Worm (Caenorhabditis elegans) whole organism, mixed stage, embryonic: ENCODE data around the gene C39D10.1.

Source experiments
- M03D4.4 ChIP-seq: sonication (generic microtip); optimal IDR thresholded peaks from 2 replicates; lab custom pipeline; 2017; ENCODE audit warnings: mild to moderate bottlenecking, missing genetic modification characterization, missing compliant biosample characterization
- bed-3 ChIP-seq: fragments of 200-800 bp; sonication (Bioruptor generic); optimal IDR thresholded peaks from 3 replicates; lab custom pipeline; 2018; ENCODE audit warnings: mild to moderate bottlenecking, missing genetic modification characterization, moderate library complexity, missing compliant biosample characterization
- ceh-39 ChIP-seq: fragments of 150-350 bp; optimal IDR thresholded peaks from 2 replicates; lab custom pipeline; 2014; ENCODE audit warnings: missing biosample characterization, missing genetic modification characterization
- ceh-43 ChIP-seq: fragments of 200-800 bp; sonication (Bioruptor generic); optimal IDR thresholded peaks from 2 replicates; lab custom pipeline; 2018; ENCODE audit warnings: mild to moderate bottlenecking, missing genetic modification characterization, moderate library complexity, missing compliant biosample characterization
- ceh-83 ChIP-seq: fragments of 200-800 bp; sonication (Bioruptor generic); optimal IDR thresholded peaks from 2 replicates; lab custom pipeline; 2018; ENCODE audit warnings: mild to moderate bottlenecking, missing genetic modification characterization, missing compliant biosample characterization
- ces-1 ChIP-seq: fragments of 150-350 bp; optimal IDR thresholded peaks from 2 replicates; lab custom pipeline; 2014; ENCODE audit warnings: missing biosample characterization, missing genetic modification reagents, missing genetic modification characterization
- cnd-1 ChIP-seq: fragments of 200-800 bp; sonication (Bioruptor generic); optimal IDR thresholded peaks from 2 replicates; lab custom pipeline; 2018; ENCODE audit warnings: mild to moderate bottlenecking, missing genetic modification characterization, missing compliant biosample characterization
- drap-1 ChIP-seq: fragments of 200-800 bp; sonication (Bioruptor generic); optimal IDR thresholded peaks from 3 replicates; lab custom pipeline; 2018; ENCODE audit warnings: mild to moderate bottlenecking, missing genetic modification characterization, missing compliant biosample characterization
- elt-1 ChIP-seq: sonication (generic microtip); optimal IDR thresholded peaks from 2 replicates; lab custom pipeline; 2017; ENCODE audit warnings: missing genetic modification characterization, mild to moderate bottlenecking, missing compliant biosample characterization, antibody characterized with exemption, moderate library complexity, borderline replicate concordance; ENCODE audit not compliant: insufficient read depth
- elt-3 ChIP-seq: fragments of 150-350 bp; optimal IDR thresholded peaks from 2 replicates; lab custom pipeline; 2014; ENCODE audit warnings: missing biosample characterization, missing genetic modification characterization
- ham-2 ChIP-seq: fragments of 200-800 bp; sonication (Bioruptor generic); optimal IDR thresholded peaks from 2 replicates; lab custom pipeline; 2018; ENCODE audit warnings: mild to moderate bottlenecking, missing genetic modification characterization, missing compliant biosample characterization
- hlh-1 ChIP-seq: fragments of 150-350 bp; optimal IDR thresholded peaks from 2 replicates; lab custom pipeline; 2014; ENCODE audit warnings: missing biosample characterization, missing genetic modification reagents, missing genetic modification characterization
- lin-32 ChIP-seq: fragments of 200-800 bp; sonication (Bioruptor generic); optimal IDR thresholded peaks from 2 replicates; lab custom pipeline; 2018; ENCODE audit warnings: mild to moderate bottlenecking, missing genetic modification characterization, missing compliant biosample characterization
- mab-5 ChIP-seq: fragments of 150-350 bp; optimal IDR thresholded peaks from 2 replicates; lab custom pipeline; 2014; ENCODE audit warnings: missing biosample characterization, missing genetic modification characterization
- mep-1 ChIP-seq: fragments of 150-350 bp; optimal IDR thresholded peaks from 2 replicates; lab custom pipeline; 2017; ENCODE audit warnings: missing biosample characterization, missing genetic modification reagents, missing genetic modification characterization, inconsistent platforms
- mls-2 ChIP-seq: sonication (generic microtip); optimal IDR thresholded peaks from 2 replicates; lab custom pipeline; 2016; ENCODE audit warnings: mild to moderate bottlenecking, missing genetic modification characterization, moderate library complexity, missing compliant biosample characterization
- nhr-12 ChIP-seq: fragments of 150-350 bp; optimal IDR thresholded peaks from 2 replicates; lab custom pipeline; 2014; ENCODE audit warnings: missing biosample characterization, missing genetic modification characterization
- nhr-2 ChIP-seq: fragments of 150-350 bp; optimal IDR thresholded peaks from 2 replicates; lab custom pipeline; 2014; ENCODE audit warnings: missing biosample characterization, missing genetic modification characterization
- nhr-237 ChIP-seq: fragments of 150-350 bp; optimal IDR thresholded peaks from 2 replicates; lab custom pipeline; 2014; ENCODE audit warnings: missing biosample characterization, missing genetic modification characterization
- nhr-28 ChIP-seq: fragments of 150-350 bp; optimal IDR thresholded peaks from 2 replicates; lab custom pipeline; 2014; ENCODE audit warnings: missing biosample characterization, missing genetic modification characterization
- nhr-76 ChIP-seq: sonication (generic microtip); optimal IDR thresholded peaks from 2 replicates; lab custom pipeline; 2017; ENCODE audit warnings: missing biosample characterization, missing genetic modification characterization
- pha-4 ChIP-seq: fragments of 150-350 bp; optimal IDR thresholded peaks from 2 replicates; lab custom pipeline; 2018; ENCODE audit warnings: missing biosample characterization, missing genetic modification reagents, missing genetic modification characterization
- sem-2 ChIP-seq: fragments of 200-800 bp; sonication (Bioruptor generic); optimal IDR thresholded peaks from 2 replicates; lab custom pipeline; 2018; ENCODE audit warnings: mild to moderate bottlenecking, missing genetic modification characterization, missing compliant biosample characterization
- snpc-4 ChIP-seq: fragments of 150-350 bp; optimal IDR thresholded peaks from 2 replicates; lab custom pipeline; 2014; ENCODE audit warnings: missing biosample characterization, missing genetic modification characterization
- unc-120 ChIP-seq: sonication (generic microtip); optimal IDR thresholded peaks from 2 replicates; lab custom pipeline; 2017; ENCODE audit warnings: missing genetic modification characterization, missing compliant biosample characterization; ENCODE audit not compliant: poor library complexity, severe bottlenecking
- unc-39 ChIP-seq: fragments of 150-350 bp; optimal IDR thresholded peaks from 2 replicates; lab custom pipeline; 2014; ENCODE audit warnings: missing biosample characterization, missing genetic modification characterization
- unc-62 ChIP-seq: fragments of 150-350 bp; optimal IDR thresholded peaks from 2 replicates; lab custom pipeline; 2014; ENCODE audit warnings: missing biosample characterization, missing genetic modification reagents, missing genetic modification characterization
- zip-8 ChIP-seq: fragments of 150-350 bp; optimal IDR thresholded peaks from 2 replicates; lab custom pipeline; 2014; ENCODE audit warnings: missing biosample characterization, missing genetic modification characterization
- ztf-11 ChIP-seq: fragments of 150-350 bp; optimal IDR thresholded peaks from 2 replicates; lab custom pipeline; 2014; ENCODE audit warnings: missing biosample characterization, missing genetic modification characterization

Gene C39D10.1

DNA sequence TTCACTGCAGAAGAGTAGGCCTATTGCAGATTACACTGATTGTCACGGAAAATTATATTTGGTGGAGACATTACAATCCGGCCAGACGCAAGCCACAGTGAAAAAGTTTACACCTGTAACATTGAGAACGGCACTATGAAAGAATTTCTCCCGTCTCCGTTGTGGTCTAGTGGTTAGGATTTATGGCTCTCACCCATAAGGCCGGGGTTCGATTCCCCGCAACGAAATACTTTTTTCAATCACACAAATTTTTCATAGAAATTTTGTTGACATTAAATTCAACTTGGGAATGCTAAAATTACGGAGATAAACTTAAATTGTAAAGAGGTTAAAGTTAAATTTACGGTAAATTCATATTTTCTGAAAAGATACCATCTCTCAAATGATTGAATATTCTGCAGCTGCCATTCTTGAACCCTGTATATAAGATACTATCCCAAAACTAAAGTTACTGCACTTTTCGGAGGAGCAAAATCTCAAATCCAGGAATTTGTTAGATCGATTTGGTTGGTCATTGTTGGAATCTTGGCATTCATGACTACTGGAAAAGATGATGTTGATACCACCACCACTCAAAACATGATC is at the start of gene C39D10.1:
TSS of gene C39D10.1 (plus strand) at position 535 of the 585 bp plus-strand sequence.
- TF ChIP-seq nhr-12 (tag; lab: Kevin White, UChicago): no peak
- no peak for TF ChIP-seq sem-2
- no peak for TF ChIP-seq ztf-11 (tag; lab: Kevin White, UChicago)
- no peak for TF ChIP-seq unc-62 (GFP tag; lab: Kevin White, UChicago)
- no peak for TF ChIP-seq unc-39
- TF ChIP-seq ceh-43: no peak
- no peak for TF ChIP-seq mab-5
- TF ChIP-seq ceh-39: no peak
- TF ChIP-seq bed-3 (GFP tag; lab: Kevin White, UChicago): no peak
- TF ChIP-seq zip-8 (tag; lab: Kevin White, UChicago): no peak
- TF ChIP-seq drap-1 (GFP tag; lab: Kevin White, UChicago): no peak
- TF ChIP-seq ham-2 (GFP tag; lab: Kevin White, UChicago): no peak
- no peak for TF ChIP-seq cnd-1 (tag; lab: Kevin White, UChicago)
- no peak for TF ChIP-seq mls-2
- no peak for TF ChIP-seq lin-32 (GFP tag; lab: Kevin White, UChicago)
- no peak for TF ChIP-seq M03D4.4 (tag; lab: Kevin White, UChicago)
- no peak for TF ChIP-seq hlh-1 (tag; lab: Kevin White, UChicago)
- TF ChIP-seq, all 35 proteins: peak for 0

ce11 chrX:7866493-7866892 is 40.3 kb upstream of the C39D10.1 start:
- peak; percentile 82 for TF ChIP-seq hlh-1 (tag; lab: Kevin White, UChicago)
- TF ChIP-seq unc-120: peak; percentile 7
- TF ChIP-seq unc-39: no peak

ce11 chrX:7867307-7867706 is 39.5 kb upstream of the C39D10.1 start:
- TF ChIP-seq nhr-76 (tag; lab: Kevin White, UChicago): no peak
- TF ChIP-seq cnd-1 (tag; lab: Kevin White, UChicago): no peak
- no peak for TF ChIP-seq drap-1 (GFP tag; lab: Kevin White, UChicago)
- no peak for TF ChIP-seq nhr-2 (tag; lab: Kevin White, UChicago)
- TF ChIP-seq elt-3 (tag; lab: Kevin White, UChicago): no peak
- no peak for TF ChIP-seq nhr-237
- no peak for TF ChIP-seq ham-2 (GFP tag; lab: Kevin White, UChicago)
- TF ChIP-seq ceh-83 (GFP tag; lab: Kevin White, UChicago): no peak
- no peak for TF ChIP-seq ces-1 (GFP tag; lab: Kevin White, UChicago)
- TF ChIP-seq sem-2: no peak
- no peak for TF ChIP-seq ceh-43
- TF ChIP-seq ztf-11 (tag; lab: Kevin White, UChicago): no peak
- TF ChIP-seq mls-2: no peak
- no peak for TF ChIP-seq unc-39

DNA sequence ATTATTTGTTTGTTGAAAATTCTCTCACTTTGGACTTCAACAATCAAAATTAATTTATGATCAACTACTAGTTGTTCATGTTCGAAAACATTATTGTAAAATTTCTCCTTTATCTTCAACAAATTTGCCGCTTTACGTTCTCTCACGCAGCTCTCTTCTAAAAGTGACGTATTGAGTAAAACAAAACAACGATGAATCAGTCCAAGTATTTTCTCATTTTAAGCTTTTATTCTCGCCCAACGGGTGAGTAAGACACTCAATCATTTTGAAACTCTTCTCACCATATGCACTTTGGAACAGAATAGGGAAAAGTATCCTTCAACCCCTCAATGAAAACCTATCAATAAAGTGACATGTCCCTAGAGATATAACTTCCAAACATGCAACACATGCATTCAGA is 33.4 kb upstream of the C39D10.1 start:
- TF ChIP-seq nhr-76 (tag; lab: Kevin White, UChicago) (no peak), lin-32 (GFP tag; lab: Kevin White, UChicago) (no peak), cnd-1 (tag; lab: Kevin White, UChicago) (no peak)

DNA sequence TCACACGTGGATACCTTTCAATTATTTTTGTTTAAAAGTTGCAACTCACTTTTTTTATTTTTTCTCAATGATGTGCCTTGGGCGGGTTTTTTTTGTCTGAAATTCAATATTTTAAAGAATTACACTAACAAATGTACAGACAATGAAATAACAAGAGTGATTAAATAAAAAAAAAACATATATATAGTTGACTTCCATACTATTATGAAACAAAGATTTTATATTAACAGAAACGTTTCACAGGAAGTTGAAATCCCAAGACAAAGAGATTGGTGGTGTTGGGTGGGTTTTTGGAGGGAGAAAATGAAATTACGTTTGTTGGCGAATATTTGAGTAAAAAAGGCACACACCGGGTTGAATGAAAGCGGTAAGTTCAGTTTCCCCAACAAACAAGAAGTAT is 30.9 kb upstream of the C39D10.1 start, which contains the start of gene cca-1:
TSS of gene cca-1 (minus strand) at position 101 of the 400 bp plus-strand sequence.
- no peak for TF ChIP-seq unc-39
- TF ChIP-seq mls-2: no peak
- TF ChIP-seq mep-1 (tag; lab: Kevin White, UChicago): no peak
- TF ChIP-seq unc-62 (GFP tag; lab: Kevin White, UChicago): no peak
- no peak for TF ChIP-seq elt-3 (tag; lab: Kevin White, UChicago)
- TF ChIP-seq sem-2: no peak
- no peak for TF ChIP-seq ceh-39
- TF ChIP-seq nhr-2 (tag; lab: Kevin White, UChicago): no peak
- TF ChIP-seq nhr-28 (tag; lab: Kevin White, UChicago): no peak

- no peak for TF ChIP-seq pha-4 (tag; lab: Kevin White, UChicago)
- TF ChIP-seq bed-3 (GFP tag; lab: Kevin White, UChicago): no peak
- peak; percentile 54 for TF ChIP-seq elt-1 (tag; lab: Kevin White, UChicago)
- TF ChIP-seq cnd-1 (tag; lab: Kevin White, UChicago): no peak
- TF ChIP-seq snpc-4 (tag; lab: Kevin White, UChicago): no peak
- TF ChIP-seq mep-1 (tag; lab: Kevin White, UChicago): no peak
- no peak for TF ChIP-seq sem-2
These were observed 25.9 kb upstream of the C39D10.1 start, which contains the start of gene C39D10.8 for ce11 chrX:7880848-7881247. C39D10.8 (minus strand) TSS chrX:7880948.
